Worm (Caenorhabditis elegans) whole organism, L3 larva: ENCODE data around the gene kup-1.

Source experiments
- ZK546.5 ChIP-seq: sonication (generic microtip); optimal IDR thresholded peaks from 2 replicates; lab custom pipeline; 2017; ENCODE audit warnings: missing biosample characterization, missing genetic modification characterization
- aly-2 ChIP-seq: fragments of 150-350 bp; optimal IDR thresholded peaks from 2 replicates; lab custom pipeline; 2014; ENCODE audit warnings: missing biosample characterization, missing genetic modification characterization
- ceh-16 ChIP-seq: sonication (generic microtip); optimal IDR thresholded peaks from 2 replicates; lab custom pipeline; 2017; ENCODE audit warnings: missing biosample characterization, missing genetic modification characterization
- ceh-28 ChIP-seq: fragments of 150-350 bp; optimal IDR thresholded peaks from 2 replicates; lab custom pipeline; 2014; ENCODE audit warnings: missing biosample characterization, missing genetic modification reagents, missing genetic modification characterization
- ceh-82 ChIP-seq: fragments of 150-350 bp; optimal IDR thresholded peaks from 2 replicates; lab custom pipeline; 2014; ENCODE audit warnings: missing biosample characterization, missing genetic modification characterization
- ceh-9 ChIP-seq: sonication (generic microtip); optimal IDR thresholded peaks from 2 replicates; lab custom pipeline; 2018; ENCODE audit warnings: missing biosample characterization, missing genetic modification characterization
- egl-27 ChIP-seq: sonication (generic microtip); optimal IDR thresholded peaks from 4 replicates; lab custom pipeline; 2017; ENCODE audit warnings: missing biosample characterization, missing genetic modification reagents, missing genetic modification characterization
- egl-5 ChIP-seq: fragments of 150-350 bp; optimal IDR thresholded peaks from 2 replicates; lab custom pipeline; 2017; ENCODE audit warnings: missing biosample characterization, missing genetic modification reagents, missing genetic modification characterization, inconsistent platforms
- elt-1 ChIP-seq: fragments of 150-350 bp; optimal IDR thresholded peaks from 2 replicates; lab custom pipeline; 2014; ENCODE audit warnings: missing biosample characterization, missing genetic modification characterization
- elt-2 ChIP-seq: sonication (generic microtip); optimal IDR thresholded peaks from 2 replicates; lab custom pipeline; 2016; ENCODE audit warnings: missing genetic modification reagents, mild to moderate bottlenecking, missing genetic modification characterization, missing compliant biosample characterization
- eor-1 ChIP-seq, 2 experiments: fragments of 150-350 bp; optimal IDR thresholded peaks; 2 replicates each; lab custom pipeline; 2014 to 2018; ENCODE audit warnings: missing biosample characterization in 2 of 2, missing genetic modification characterization in 2 of 2
- fkh-10 ChIP-seq: sonication (generic microtip); optimal IDR thresholded peaks from 2 replicates; lab custom pipeline; 2017; ENCODE audit warnings: missing biosample characterization, missing genetic modification reagents, missing genetic modification characterization
- fos-1 ChIP-seq: fragments of 150-350 bp; optimal IDR thresholded peaks from 2 replicates; lab custom pipeline; 2014; ENCODE audit warnings: missing biosample characterization, missing genetic modification characterization
- hmg-11 ChIP-seq: sonication (generic microtip); optimal IDR thresholded peaks from 2 replicates; lab custom pipeline; 2016; ENCODE audit warnings: missing genetic modification characterization, missing compliant biosample characterization
- jun-1 ChIP-seq: fragments of 150-350 bp; optimal IDR thresholded peaks from 2 replicates; lab custom pipeline; 2014; ENCODE audit warnings: missing biosample characterization, missing genetic modification reagents, missing genetic modification characterization
- lin-15B ChIP-seq: fragments of 150-350 bp; optimal IDR thresholded peaks from 2 replicates; lab custom pipeline; 2014; ENCODE audit warnings: missing biosample characterization, missing genetic modification characterization
- lin-39 ChIP-seq: fragments of 150-350 bp; optimal IDR thresholded peaks from 2 replicates; lab custom pipeline; 2018; ENCODE audit warnings: missing biosample characterization, missing genetic modification reagents, missing genetic modification characterization
- lsy-12 ChIP-seq: sonication (generic microtip); optimal IDR thresholded peaks from 2 replicates; lab custom pipeline; 2016; ENCODE audit warnings: mild to moderate bottlenecking, missing genetic modification characterization, missing compliant biosample characterization
- mml-1 ChIP-seq: fragments of 150-350 bp; sonication (generic microtip); optimal IDR thresholded peaks from 3 replicates; lab custom pipeline; 2014; ENCODE audit warnings: missing biosample characterization, missing genetic modification characterization
- nfya-1 ChIP-seq: sonication (generic microtip); optimal IDR thresholded peaks from 2 replicates; lab custom pipeline; 2017; ENCODE audit warnings: missing genetic modification characterization, mild to moderate bottlenecking, missing compliant biosample characterization, antibody characterized with exemption, moderate library complexity; ENCODE audit not compliant: insufficient read depth
- nhr-11 ChIP-seq: fragments of 150-350 bp; optimal IDR thresholded peaks from 2 replicates; lab custom pipeline; 2014; ENCODE audit warnings: missing biosample characterization, missing genetic modification characterization
- nhr-12 ChIP-seq: fragments of 150-350 bp; optimal IDR thresholded peaks from 2 replicates; lab custom pipeline; 2014; ENCODE audit warnings: missing biosample characterization, missing genetic modification characterization
- nhr-25 ChIP-seq: sonication (generic microtip); optimal IDR thresholded peaks from 2 replicates; lab custom pipeline; 2017; ENCODE audit warnings: missing biosample characterization, missing genetic modification characterization
- nhr-67 ChIP-seq: fragments of 150-350 bp; optimal IDR thresholded peaks from 2 replicates; lab custom pipeline; 2014; ENCODE audit warnings: missing biosample characterization, missing genetic modification characterization
- pha-4 ChIP-seq: fragments of 150-350 bp; optimal IDR thresholded peaks from 2 replicates; lab custom pipeline; 2014; ENCODE audit warnings: missing biosample characterization, missing genetic modification reagents, missing genetic modification characterization
- pqm-1 ChIP-seq: fragments of 150-350 bp; optimal IDR thresholded peaks from 2 replicates; lab custom pipeline; 2017; ENCODE audit warnings: missing biosample characterization, missing genetic modification characterization, inconsistent platforms
- sea-2 ChIP-seq: fragments of 150-350 bp; sonication (generic microtip); optimal IDR thresholded peaks from 4 replicates; lab custom pipeline; 2014; ENCODE audit warnings: missing biosample characterization, missing genetic modification reagents, missing genetic modification characterization
- skn-1 ChIP-seq: fragments of 150-350 bp; optimal IDR thresholded peaks from 2 replicates; lab custom pipeline; 2014; ENCODE audit warnings: missing biosample characterization, missing genetic modification characterization
- tbx-2 ChIP-seq: sonication (generic microtip); optimal IDR thresholded peaks from 2 replicates; lab custom pipeline; 2016; ENCODE audit warnings: mild to moderate bottlenecking, missing genetic modification characterization, missing compliant biosample characterization
- unc-62 ChIP-seq: fragments of 150-350 bp; sonication (generic microtip); optimal IDR thresholded peaks from 4 replicates; lab custom pipeline; 2014; ENCODE audit warnings: missing biosample characterization, missing genetic modification reagents, missing genetic modification characterization
- zag-1 ChIP-seq: fragments of 150-350 bp; optimal IDR thresholded peaks from 2 replicates; lab custom pipeline; 2014; ENCODE audit warnings: missing biosample characterization, missing genetic modification characterization
- ztf-11 ChIP-seq: fragments of 150-350 bp; optimal IDR thresholded peaks from 2 replicates; lab custom pipeline; 2014; ENCODE audit warnings: missing biosample characterization, missing genetic modification characterization
- ztf-4 ChIP-seq: fragments of 150-350 bp; optimal IDR thresholded peaks from 2 replicates; lab custom pipeline; 2014; ENCODE audit warnings: missing biosample characterization, missing genetic modification characterization

The kup-1 gene

DNA sequence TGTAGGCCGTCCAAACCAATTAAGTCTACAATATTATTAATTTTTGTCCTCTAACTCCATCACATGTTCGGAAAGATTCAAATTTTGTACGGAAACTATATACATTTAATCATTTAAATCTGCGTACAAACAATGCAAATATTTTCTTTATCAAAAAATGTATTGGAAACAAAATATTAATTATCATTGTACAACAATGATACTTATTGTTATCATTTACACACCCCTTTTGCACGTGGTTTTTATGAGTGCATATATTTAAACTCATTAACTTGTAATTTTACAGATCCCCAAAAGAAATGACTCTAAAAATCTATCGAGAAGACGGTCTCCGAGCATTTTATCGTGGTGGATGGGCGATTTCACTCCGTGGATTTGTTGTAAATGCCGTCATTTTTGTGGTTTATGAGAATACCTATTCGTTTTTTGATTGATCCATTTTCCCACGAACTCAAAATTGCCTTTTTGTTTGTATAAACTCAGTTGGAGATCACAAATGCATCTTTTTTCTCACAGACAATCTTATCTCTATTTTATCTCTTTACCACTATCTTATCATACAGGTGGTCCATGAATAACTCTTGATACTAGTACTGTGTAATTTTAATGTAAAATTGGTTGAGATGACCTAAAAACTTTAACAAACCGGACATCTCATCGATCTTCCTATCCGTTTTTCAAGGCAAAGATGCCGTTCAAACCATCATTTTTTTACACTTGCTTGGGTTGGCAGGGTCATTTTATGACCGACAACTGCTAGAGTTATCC lies 45.4 kb upstream of the kup-1 start (continued):
- TF ChIP-seq lin-39, result no peak
- TF ChIP-seq egl-5 (tag; lab: Kevin White, UChicago), result no peak
- no peak for TF ChIP-seq mml-1
- TF ChIP-seq sea-2 (GFP tag; lab: Kevin White, UChicago), result no peak
- TF ChIP-seq nfya-1, result no peak
- TF ChIP-seq elt-2 (tag; lab: Kevin White, UChicago), result peak; percentile 57
- TF ChIP-seq egl-27, result no peak
- no peak for TF ChIP-seq unc-62
- no peak for TF ChIP-seq ztf-11 (tag; lab: Kevin White, UChicago)
- no peak for TF ChIP-seq ceh-82 (tag; lab: Kevin White, UChicago)
- peak; percentile 43 for TF ChIP-seq pha-4 (tag; lab: Kevin White, UChicago)
- TF ChIP-seq tbx-2 (tag; lab: Kevin White, UChicago), result no peak

DNA sequence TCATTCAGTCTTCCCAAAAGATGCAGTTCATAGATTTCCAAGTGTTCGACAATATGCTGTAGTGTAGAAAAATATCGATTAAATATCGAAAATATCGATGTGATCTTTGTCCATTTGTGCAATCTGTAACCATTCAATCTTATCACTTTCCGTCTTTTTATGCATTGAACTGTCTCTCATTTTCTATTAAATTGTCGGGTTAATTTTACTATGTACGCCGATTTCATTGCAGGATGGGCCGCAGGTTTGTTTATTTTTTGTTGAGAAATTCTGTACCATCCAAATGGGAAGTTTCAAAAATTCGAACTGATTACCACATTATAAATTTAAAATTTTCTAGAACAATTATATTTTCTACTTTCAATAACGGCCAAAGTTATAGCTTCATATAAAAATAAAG lies 43.5 kb upstream of the kup-1 start, which contains the start of gene R07B7.8:
TSS of gene R07B7.8 (minus strand) at position 101 of the 400 bp plus-strand sequence.
- no peak for TF ChIP-seq skn-1
- no peak for TF ChIP-seq fos-1 (tag; lab: Kevin White, UChicago)
- no peak for TF ChIP-seq nhr-12
- TF ChIP-seq nhr-11, result no peak
- TF ChIP-seq ceh-28, result peak; percentile 69
- TF ChIP-seq jun-1 (tag; lab: Kevin White, UChicago), result no peak
- TF ChIP-seq ztf-11 (tag; lab: Kevin White, UChicago), result no peak
- TF ChIP-seq zag-1 (tag; lab: Kevin White, UChicago), result no peak
- TF ChIP-seq nhr-25 (tag; lab: Kevin White, UChicago), result no peak
- TF ChIP-seq elt-2 (tag; lab: Kevin White, UChicago), result peak; percentile 36

DNA sequence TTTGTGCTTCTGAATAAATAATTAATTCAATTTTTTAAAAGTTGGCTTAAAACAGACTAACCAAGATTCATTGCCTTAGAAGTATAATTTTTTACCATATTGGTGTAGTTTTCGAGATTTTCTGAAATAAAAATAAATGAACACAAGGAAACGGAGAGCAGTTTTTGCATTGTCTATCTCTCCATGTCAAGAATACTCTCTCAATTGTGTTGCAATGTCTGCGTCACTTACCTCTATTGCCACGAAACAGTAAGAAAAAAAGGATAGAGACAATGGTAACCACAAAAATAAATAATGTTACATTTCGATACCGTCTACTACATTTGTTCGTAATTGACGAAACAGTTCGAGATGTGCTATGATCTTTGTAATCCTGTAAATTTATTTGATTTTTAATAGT lies 42.3 kb upstream of the kup-1 start, which contains the start of gene R07B7.10:
TSS of gene R07B7.10 (plus strand) at position 285 of the 400 bp plus-strand sequence.
- TF ChIP-seq nhr-11 (no peak), hmg-11 (tag; lab: Kevin White, UChicago) (no peak), ceh-28 (no peak), aly-2 (tag; lab: Kevin White, UChicago) (no peak), eor-1 (tag; optimal IDR thresholded peaks at IDR 0.05; lab: Kevin White, UChicago) (no peak), ZK546.5 (tag; lab: Kevin White, UChicago) (no peak), pha-4 (tag; lab: Kevin White, UChicago) (peak; percentile 32)

DNA sequence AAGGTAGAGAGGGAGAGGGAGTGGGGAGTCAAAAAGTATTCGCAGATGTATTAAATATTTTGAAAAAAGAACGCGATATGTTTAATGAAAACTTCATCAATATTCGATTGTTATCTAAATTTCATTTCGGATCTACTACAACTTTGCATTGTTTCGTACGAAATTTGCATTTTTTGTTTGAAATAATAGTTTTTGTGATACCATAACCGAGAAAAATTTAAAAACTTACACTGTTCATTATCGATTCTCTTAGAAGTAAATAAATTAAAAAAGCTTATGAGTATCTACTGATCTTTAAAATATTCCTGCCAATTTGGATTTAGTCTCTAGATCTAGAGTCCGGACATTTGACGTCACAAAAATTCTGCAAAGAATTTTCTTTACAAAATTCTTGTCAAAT lies 39.6 kb upstream of the kup-1 start, which contains the start of gene R07B7.9:
TSS of gene R07B7.9 (minus strand) at position 101 of the 400 bp plus-strand sequence.
- TF ChIP-seq mml-1, result no peak
- TF ChIP-seq lsy-12 (tag; lab: Kevin White, UChicago), result no peak
- TF ChIP-seq nhr-67, result no peak
- no peak for TF ChIP-seq hmg-11 (tag; lab: Kevin White, UChicago)
- no peak for TF ChIP-seq fkh-10 (GFP tag; lab: Kevin White, UChicago)
- TF ChIP-seq ceh-82 (tag; lab: Kevin White, UChicago), result no peak

DNA sequence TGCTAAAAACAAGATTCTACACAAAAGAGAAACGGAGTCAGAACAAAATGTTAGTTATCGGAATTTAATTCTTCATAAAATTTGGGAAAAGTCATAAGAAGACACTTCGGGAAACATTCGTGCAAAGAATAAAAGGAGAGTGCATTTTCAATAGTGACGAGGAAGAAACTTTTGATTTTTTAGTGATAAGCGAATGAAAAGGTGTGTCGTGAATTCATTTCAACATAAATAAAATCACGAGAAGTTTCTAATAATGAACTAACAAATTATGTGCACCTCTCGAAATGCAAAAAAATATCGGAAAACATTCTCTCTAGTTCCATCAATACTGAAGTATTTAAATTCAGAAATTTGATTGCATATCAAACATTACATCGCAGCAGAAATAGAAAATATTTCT lies 35.3 kb upstream of the kup-1 start:
- no peak for TF ChIP-seq nhr-67
- TF ChIP-seq pqm-1, result peak; percentile 75
- no peak for TF ChIP-seq egl-27
- no peak for TF ChIP-seq ceh-9 (tag; lab: Kevin White, UChicago)
- TF ChIP-seq lin-15B (tag; lab: Kevin White, UChicago), result no peak
- TF ChIP-seq pha-4 (tag; lab: Kevin White, UChicago), result peak; percentile 57
- no peak for TF ChIP-seq ceh-16 (tag; lab: Kevin White, UChicago)
- TF ChIP-seq ztf-4 (tag; lab: Kevin White, UChicago), result no peak
- no peak for TF ChIP-seq fos-1 (tag; lab: Kevin White, UChicago)
- peak; percentile 68 for TF ChIP-seq elt-2 (tag; lab: Kevin White, UChicago)
- no peak for TF ChIP-seq elt-1 (tag; lab: Kevin White, UChicago)
- TF ChIP-seq jun-1 (tag; lab: Kevin White, UChicago), result no peak
- TF ChIP-seq lsy-12 (tag; lab: Kevin White, UChicago), result no peak
